Worm (Caenorhabditis elegans) whole organism, L2 larva: Measurements from ENCODE around the gene T14G11.1.

Source experiments
- F13H6.1 ChIP-seq: sonication (generic microtip); optimal IDR thresholded peaks from 2 replicates; lab custom pipeline; 2016; ENCODE audit warnings: missing genetic modification characterization, missing compliant biosample characterization
- R02D3.7 ChIP-seq: fragments of 150-350 bp; optimal IDR thresholded peaks from 2 replicates; lab custom pipeline; 2014; ENCODE audit warnings: missing biosample characterization, missing genetic modification characterization
- Y55F3AM.14 ChIP-seq: fragments of 200-800 bp; sonication (Bioruptor generic); optimal IDR thresholded peaks from 2 replicates; lab custom pipeline; 2018; ENCODE audit warnings: mild to moderate bottlenecking, missing genetic modification characterization, missing compliant biosample characterization
- alr-1 ChIP-seq: fragments of 150-350 bp; optimal IDR thresholded peaks from 2 replicates; lab custom pipeline; 2014; ENCODE audit warnings: missing biosample characterization, missing genetic modification characterization
- ama-1 ChIP-seq: fragments of 150-350 bp; optimal IDR thresholded peaks from 2 replicates; lab custom pipeline; 2018; ENCODE audit warnings: inconsistent platforms
- ceh-16 ChIP-seq: fragments of 150-350 bp; optimal IDR thresholded peaks from 2 replicates; lab custom pipeline; 2014; ENCODE audit warnings: missing biosample characterization, missing genetic modification characterization
- crh-2 ChIP-seq: sonication (generic microtip); optimal IDR thresholded peaks from 2 replicates; lab custom pipeline; 2017; ENCODE audit warnings: missing biosample characterization, missing genetic modification characterization
- dmd-4 ChIP-seq: sonication (generic microtip); optimal IDR thresholded peaks from 2 replicates; lab custom pipeline; 2017; ENCODE audit warnings: missing biosample characterization, missing genetic modification characterization
- elt-1 ChIP-seq: fragments of 150-350 bp; optimal IDR thresholded peaks from 2 replicates; lab custom pipeline; 2014; ENCODE audit warnings: missing biosample characterization, missing genetic modification characterization
- elt-3 ChIP-seq: sonication (generic microtip); optimal IDR thresholded peaks from 2 replicates; lab custom pipeline; 2017; ENCODE audit warnings: missing biosample characterization, missing genetic modification characterization
- fos-1 ChIP-seq: fragments of 150-350 bp; optimal IDR thresholded peaks from 2 replicates; lab custom pipeline; 2014; ENCODE audit warnings: missing biosample characterization, missing genetic modification characterization
- gmeb-1 ChIP-seq: fragments of 150-350 bp; optimal IDR thresholded peaks from 2 replicates; lab custom pipeline; 2014; ENCODE audit warnings: missing biosample characterization, missing genetic modification characterization
- lin-11 ChIP-seq: fragments of 150-350 bp; sonication (generic microtip); optimal IDR thresholded peaks from 2 replicates; lab custom pipeline; 2014; ENCODE audit warnings: missing biosample characterization, missing genetic modification characterization, inconsistent platforms, mixed read lengths
- lin-39 ChIP-seq: fragments of 150-350 bp; optimal IDR thresholded peaks from 2 replicates; lab custom pipeline; 2014; ENCODE audit warnings: missing biosample characterization, missing genetic modification reagents, missing genetic modification characterization
- lsy-2 ChIP-seq, 2 experiments: fragments of 150-350 bp in 1 of 2; sonication (generic microtip) in 1 of 2; optimal IDR thresholded peaks; 2 replicates each; lab custom pipeline; 2014 to 2017; ENCODE audit warnings: missing biosample characterization in 2 of 2, missing genetic modification characterization in 2 of 2
- mab-5 ChIP-seq: fragments of 150-350 bp; optimal IDR thresholded peaks from 2 replicates; lab custom pipeline; 2014; ENCODE audit warnings: missing biosample characterization, missing genetic modification characterization
- mbf-1 ChIP-seq: sonication (generic microtip); optimal IDR thresholded peaks from 2 replicates; lab custom pipeline; 2017; ENCODE audit warnings: missing biosample characterization, missing genetic modification characterization
- mdl-1 ChIP-seq, 2 experiments: fragments of 150-350 bp in 1 of 2; sonication (generic microtip) in 1 of 2; optimal IDR thresholded peaks; 2 replicates each; lab custom pipeline; 2017; ENCODE audit warnings: missing biosample characterization in 2 of 2, missing genetic modification characterization in 2 of 2
- nhr-10 ChIP-seq: sonication (generic microtip); optimal IDR thresholded peaks from 2 replicates; lab custom pipeline; 2017; ENCODE audit warnings: missing biosample characterization, missing genetic modification characterization
- nhr-11 ChIP-seq: fragments of 150-350 bp; optimal IDR thresholded peaks from 2 replicates; lab custom pipeline; 2014; ENCODE audit warnings: missing biosample characterization, missing genetic modification characterization
- nhr-12 ChIP-seq: fragments of 150-350 bp; optimal IDR thresholded peaks from 2 replicates; lab custom pipeline; 2014; ENCODE audit warnings: missing biosample characterization, missing genetic modification characterization
- nhr-129 ChIP-seq: fragments of 150-350 bp; optimal IDR thresholded peaks from 2 replicates; lab custom pipeline; 2014; ENCODE audit warnings: missing biosample characterization, missing genetic modification characterization
- nhr-21 ChIP-seq: fragments of 150-350 bp; optimal IDR thresholded peaks from 2 replicates; lab custom pipeline; 2014; ENCODE audit warnings: missing biosample characterization, missing genetic modification characterization
- nhr-237 ChIP-seq: fragments of 150-350 bp; optimal IDR thresholded peaks from 2 replicates; lab custom pipeline; 2014; ENCODE audit warnings: missing biosample characterization, missing genetic modification characterization
- nhr-25 ChIP-seq: fragments of 150-350 bp; sonication (generic microtip); optimal IDR thresholded peaks from 3 replicates; lab custom pipeline; 2014; ENCODE audit warnings: missing biosample characterization, missing genetic modification characterization
- nhr-77 ChIP-seq: fragments of 150-350 bp; optimal IDR thresholded peaks from 2 replicates; lab custom pipeline; 2014; ENCODE audit warnings: missing biosample characterization, missing genetic modification characterization
- peb-1 ChIP-seq: fragments of 150-350 bp; optimal IDR thresholded peaks from 2 replicates; lab custom pipeline; 2014; ENCODE audit warnings: missing biosample characterization, missing genetic modification characterization
- sem-4 ChIP-seq: fragments of 150-350 bp; optimal IDR thresholded peaks from 2 replicates; lab custom pipeline; 2014; ENCODE audit warnings: missing biosample characterization, missing genetic modification reagents, missing genetic modification characterization
- sma-9 ChIP-seq, 2 experiments: fragments of 150-350 bp in 1 of 2; sonication (generic microtip) in 1 of 2; optimal IDR thresholded peaks; 2 replicates each; lab custom pipeline; 2014 to 2016; ENCODE audit warnings: missing genetic modification characterization in 2 of 2, mild to moderate bottlenecking in 1 of 2, missing biosample characterization in 1 of 2, missing compliant biosample characterization in 1 of 2, missing genetic modification reagents in 1 of 2, moderate library complexity in 1 of 2
- unc-39 ChIP-seq: fragments of 150-350 bp; optimal IDR thresholded peaks from 2 replicates; lab custom pipeline; 2014; ENCODE audit warnings: missing biosample characterization, missing genetic modification characterization
- unc-55 ChIP-seq: fragments of 150-350 bp; sonication (generic microtip); optimal IDR thresholded peaks from 3 replicates; lab custom pipeline; 2014; ENCODE audit warnings: missing biosample characterization, missing genetic modification reagents, missing genetic modification characterization
- zag-1 ChIP-seq: fragments of 150-350 bp; optimal IDR thresholded peaks from 2 replicates; lab custom pipeline; 2014; ENCODE audit warnings: missing biosample characterization, missing genetic modification characterization
- ztf-11 ChIP-seq: sonication (generic microtip); optimal IDR thresholded peaks from 2 replicates; lab custom pipeline; 2017; ENCODE audit warnings: missing biosample characterization, missing genetic modification characterization

The T14G11.1 gene

ce11 chrX:2707480-2708015 lies 18.8 kb downstream of the T14G11.1 start:
- no peak for TF ChIP-seq peb-1
- no peak for TF ChIP-seq Y55F3AM.14 (GFP tag; lab: Kevin White, UChicago)
- no peak for TF ChIP-seq nhr-12 (tag; lab: Kevin White, UChicago)
- no peak for TF ChIP-seq sem-4 (tag; lab: Kevin White, UChicago)
- TF ChIP-seq mab-5 (tag; lab: Kevin White, UChicago), result no peak
- TF ChIP-seq gmeb-1 (tag; lab: Kevin White, UChicago), result no peak
- TF ChIP-seq unc-55, result no peak
- no peak for TF ChIP-seq R02D3.7
- no peak for TF ChIP-seq nhr-25 (tag; lab: Kevin White, UChicago)
- no peak for TF ChIP-seq ceh-16 (tag; lab: Kevin White, UChicago)
- no peak for TF ChIP-seq nhr-129
- no peak for TF ChIP-seq nhr-11 (tag; lab: Kevin White, UChicago)
- no peak for TF ChIP-seq crh-2 (tag; lab: Kevin White, UChicago)

ce11 chrX:2709183-2709582 lies 20.4 kb downstream of the T14G11.1 start:
- TF ChIP-seq elt-1 (peak; percentile 14), ztf-11 (tag; lab: Kevin White, UChicago) (no peak), elt-3 (tag; lab: Kevin White, UChicago) (no peak), ama-1 (lab: Kevin White, UChicago) (no peak), lin-11 (no peak), nhr-25 (tag; lab: Kevin White, UChicago) (peak; percentile 16), dmd-4 (tag; lab: Kevin White, UChicago) (no peak), nhr-10 (no peak), ceh-16 (tag; lab: Kevin White, UChicago) (peak; percentile 58), nhr-77 (no peak), nhr-129 (peak; percentile 2), nhr-237 (tag; lab: Kevin White, UChicago) (no peak)

ce11 chrX:2712984-2713383 lies 24.2 kb downstream of the T14G11.1 start:
- TF ChIP-seq elt-1 (peak; percentile 60), unc-55 (no peak), ceh-16 (tag; lab: Kevin White, UChicago) (peak; percentile 92), sma-9 (GFP tag; optimal IDR thresholded peaks at IDR 0.05; lab: Kevin White, UChicago) (peak; percentile 5), sma-9 (tag; optimal IDR thresholded peaks at IDR 0.05; lab: Kevin White, UChicago) (no peak), crh-2 (tag; lab: Kevin White, UChicago) (no peak)

- TF ChIP-seq unc-39 (tag; lab: Kevin White, UChicago) (no peak), lsy-2 (tag; optimal IDR thresholded peaks at IDR 0.05; lab: Kevin White, UChicago) (no peak), sem-4 (tag; lab: Kevin White, UChicago) (no peak), mdl-1 (tag; optimal IDR thresholded peaks at IDR 0.05; lab: Kevin White, UChicago) (no peak), Y55F3AM.14 (GFP tag; lab: Kevin White, UChicago) (no peak), F13H6.1 (no peak), nhr-10 (no peak)
These were observed 38.9 kb downstream of the T14G11.1 start for ce11 chrX:2727681-2728080.

- no peak for TF ChIP-seq nhr-25 (tag; lab: Kevin White, UChicago)
- no peak for TF ChIP-seq lin-11
- TF ChIP-seq zag-1 (tag; lab: Kevin White, UChicago), result no peak
- no peak for TF ChIP-seq lsy-2 (tag; optimal IDR thresholded peaks at IDR 0.05; lab: Kevin White, UChicago)
- no peak for TF ChIP-seq nhr-129
- no peak for TF ChIP-seq fos-1
- no peak for TF ChIP-seq alr-1 (tag; lab: Kevin White, UChicago)
- TF ChIP-seq mab-5 (tag; lab: Kevin White, UChicago), result no peak
- no peak for TF ChIP-seq sem-4 (tag; lab: Kevin White, UChicago)
- TF ChIP-seq nhr-10, result no peak
- TF ChIP-seq lin-39 (tag; lab: Kevin White, UChicago), result no peak
- TF ChIP-seq ztf-11 (tag; lab: Kevin White, UChicago), result no peak
- no peak for TF ChIP-seq nhr-11 (tag; lab: Kevin White, UChicago)
- no peak for TF ChIP-seq mdl-1 (tag; optimal IDR thresholded peaks at IDR 0.05; lab: Kevin White, UChicago)
- no peak for TF ChIP-seq nhr-21 (tag; lab: Kevin White, UChicago)
- TF ChIP-seq, all 48 proteins: peak for 0
These were observed 41.1 kb downstream of the T14G11.1 start for ce11 chrX:2729857-2730256.

- no peak for TF ChIP-seq alr-1 (tag; lab: Kevin White, UChicago)
- TF ChIP-seq dmd-4 (tag; lab: Kevin White, UChicago), result no peak
- no peak for TF ChIP-seq lin-39 (tag; lab: Kevin White, UChicago)
- no peak for TF ChIP-seq nhr-25 (tag; lab: Kevin White, UChicago)
- no peak for TF ChIP-seq R02D3.7
- TF ChIP-seq nhr-129, result no peak
- no peak for TF ChIP-seq mbf-1 (tag; lab: Kevin White, UChicago)
- no peak for TF ChIP-seq F13H6.1
- no peak for TF ChIP-seq crh-2 (tag; lab: Kevin White, UChicago)
- no peak for TF ChIP-seq lsy-2 (tag; optimal IDR thresholded peaks at IDR 0.05; lab: Kevin White, UChicago)
- no peak for TF ChIP-seq peb-1
- TF ChIP-seq elt-3 (tag; lab: Kevin White, UChicago), result no peak
These were observed 42.6 kb downstream of the T14G11.1 start for ce11 chrX:2731416-2731815.
